5 worm cellular contexts compared by ENCODE assay signal in genomic region chrX:16595522-16596282, ce11.
A peak's percentile ranks its signal among the peaks of the same experiment; 100 is the strongest.
TF ChIP-seq lines count a peak whose summit lies in the region.

No protein-coding gene starts in this region.

TF ChIP-seq in whole organism, L1 larva, 84 proteins besides CTCF, POLR2A, EP300 and RAD21:
- peak; percentile 38 for TF ChIP-seq lin-14 (GFP tag; optimal IDR thresholded peaks at IDR 0.05; lab: Kevin White, UChicago)
- TF ChIP-seq alr-1 (tag; optimal IDR thresholded peaks at IDR 0.05; lab: Kevin White, UChicago; ENCODE audit: borderline replicate concordance) = no peak
- peak; percentile 59 for TF ChIP-seq ceh-8 (GFP tag; optimal IDR thresholded peaks at IDR 0.05; lab: Kevin White, UChicago)
- TF ChIP-seq dsc-1 (tag; optimal IDR thresholded peaks at IDR 0.05; lab: Kevin White, UChicago) = peak; percentile 37
- TF ChIP-seq fkh-8 (tag; optimal IDR thresholded peaks at IDR 0.05; lab: Kevin White, UChicago) = peak; percentile 2

TF ChIP-seq in whole organism, L4 larva, 104 proteins besides CTCF, POLR2A, EP300 and RAD21:
- no peak for TF ChIP-seq aly-2 (tag; optimal IDR thresholded peaks at IDR 0.05; lab: Kevin White, UChicago)
- TF ChIP-seq set-16 (GFP tag; IDR thresholded peaks at IDR 0.05; lab: Robert Waterston, UW) = peak; percentile 45; the same call in 1 of the 2 replicates
- no peak for TF ChIP-seq dpl-1 (GFP tag; optimal IDR thresholded peaks at IDR 0.05; lab: Kevin White, UChicago)

TF ChIP-seq in whole organism, late embryonic, 69 proteins besides CTCF, POLR2A, EP300 and RAD21:
- TF ChIP-seq fax-1 (tag; optimal IDR thresholded peaks at IDR 0.05; lab: Kevin White, UChicago) = no peak
- TF ChIP-seq C38D4.7 (GFP tag; optimal IDR thresholded peaks at IDR 0.05; lab: Kevin White, UChicago) = peak; percentile 10
- TF ChIP-seq unc-42 (tag; optimal IDR thresholded peaks at IDR 0.05; lab: Kevin White, UChicago) = peak; percentile 88
- peak; percentile 5 for TF ChIP-seq nfya-1 (tag; optimal IDR thresholded peaks at IDR 0.05; lab: Kevin White, UChicago)
- no peak for TF ChIP-seq ceh-30 (tag; optimal IDR thresholded peaks at IDR 0.05; lab: Kevin White, UChicago)
- no peak for TF ChIP-seq dmd-4 (tag; optimal IDR thresholded peaks at IDR 0.05; lab: Kevin White, UChicago; ENCODE audit: borderline replicate concordance)
- TF ChIP-seq K09A11.1 (tag; optimal IDR thresholded peaks at IDR 0.05; lab: Kevin White, UChicago; ENCODE audit: insufficient read depth) = no peak

TF ChIP-seq in whole organism, midembryonic, 9 proteins besides CTCF, POLR2A, EP300 and RAD21:
- TF ChIP-seq ztf-29 (GFP tag; IDR thresholded peaks at IDR 0.05; lab: Robert Waterston, UW) = no peak
- no peak for TF ChIP-seq cog-1 (tag; optimal IDR thresholded peaks at IDR 0.05; lab: Kevin White, UChicago)
- TF ChIP-seq med-1 (GFP tag; optimal IDR thresholded peaks at IDR 0.05; lab: Kevin White, UChicago; ENCODE audit: insufficient read depth) = no peak
- TF ChIP-seq tab-1 (GFP tag; IDR thresholded peaks at IDR 0.05; lab: Robert Waterston, UW) = no peak
- TF ChIP-seq flt-1 (GFP tag; IDR thresholded peaks at IDR 0.05; lab: Robert Waterston, UW) = no peak
- no peak for TF ChIP-seq ref-1 (GFP tag; conservative IDR thresholded peaks at IDR 0.05; lab: Robert Waterston, UW)
- no peak for TF ChIP-seq klf-2 (GFP tag; conservative IDR thresholded peaks at IDR 0.05; lab: Robert Waterston, UW)
- TF ChIP-seq ztf-23 (GFP tag; IDR thresholded peaks at IDR 0.05; lab: Robert Waterston, UW) = peak; percentile 64
- TF ChIP-seq T22C8.4 (GFP tag; IDR thresholded peaks at IDR 0.05; lab: Robert Waterston, UW) = no peak

TF ChIP-seq in whole organism, mixed stage, embryonic, 35 proteins besides CTCF, POLR2A, EP300 and RAD21:
- TF ChIP-seq ces-1 (GFP tag; optimal IDR thresholded peaks at IDR 0.05; lab: Kevin White, UChicago) (peak; percentile 97), nhr-237 (tag; optimal IDR thresholded peaks at IDR 0.05; lab: Kevin White, UChicago) (no peak), elt-1 (tag; optimal IDR thresholded peaks at IDR 0.05; lab: Kevin White, UChicago; ENCODE audit: borderline replicate concordance, insufficient read depth) (peak; percentile 71), mls-2 (tag; optimal IDR thresholded peaks at IDR 0.05; lab: Kevin White, UChicago) (no peak), sptf-1 (tag; optimal IDR thresholded peaks at IDR 0.05; lab: Kevin White, UChicago) (peak; percentile 25), ham-2 (GFP tag; optimal IDR thresholded peaks at IDR 0.05; lab: Kevin White, UChicago) (peak; percentile 28), ceh-83 (GFP tag; optimal IDR thresholded peaks at IDR 0.05; lab: Kevin White, UChicago) (no peak)
